Fruit fly (Drosophila melanogaster) S2 (cell line): ENCODE measurements around the gene nxf2.

Experiments
- CG8478 ChIP-seq: fragments of >200 bp; optimal IDR thresholded peaks from 2 replicates; lab custom pipeline; 2018
- CTCF ChIP-seq, 2 experiments: fragments of >200 bp; optimal IDR thresholded peaks; 2 replicates each; lab custom pipeline; 2018

DNA sequence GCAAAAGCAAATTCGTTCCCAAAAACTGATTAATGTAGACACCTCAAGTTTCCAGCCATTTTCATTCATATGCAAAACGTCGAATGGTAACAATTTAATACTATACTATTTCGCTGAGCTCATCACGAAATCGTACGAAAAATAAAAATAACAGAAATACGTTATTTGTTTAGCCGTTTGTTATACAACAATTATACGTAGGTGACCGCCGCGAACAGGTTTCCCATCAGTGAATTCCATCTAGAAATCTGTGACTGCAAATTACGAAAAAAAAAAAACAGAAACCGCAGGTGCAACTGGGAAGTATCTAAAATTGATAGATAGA, 8.4 kb downstream of the nxf2 start:
- TF ChIP-seq CG8478 (no peak), CTCF (optimal IDR thresholded peaks at IDR 0.05; lab: Kevin White, UChicago) (no peak)
